Worm (Caenorhabditis elegans) whole organism, young adult: ENCODE measurements around the gene daao-1.
A peak's percentile ranks its signal among the peaks of the same experiment; 100 is the strongest.

Experiments used
- ceh-91 ChIP-seq: fragments of 200-800 bp; sonication (Bioruptor generic); IDR thresholded peaks from 2 replicates; pipeline ENCODE4 v1.3.6; 2022; ENCODE audit warnings: missing genetic modification reagents, missing genetic modification characterization, missing compliant biosample characterization
- mes-4 ChIP-seq: sonication (generic microtip); optimal IDR thresholded peaks from 2 replicates; lab custom pipeline; 2016; ENCODE audit warnings: missing genotype, missing genetic modification characterization, missing compliant biosample characterization
- pha-4 ChIP-seq: fragments of 150-350 bp; sonication (generic microtip); optimal IDR thresholded peaks from 2 replicates; lab custom pipeline; 2014; ENCODE audit warnings: missing biosample characterization, missing genetic modification reagents, missing genetic modification characterization
- unc-62 ChIP-seq: fragments of 150-350 bp; optimal IDR thresholded peaks from 2 replicates; lab custom pipeline; 2014; ENCODE audit warnings: missing biosample characterization, missing genetic modification reagents, missing genetic modification characterization

DNA sequence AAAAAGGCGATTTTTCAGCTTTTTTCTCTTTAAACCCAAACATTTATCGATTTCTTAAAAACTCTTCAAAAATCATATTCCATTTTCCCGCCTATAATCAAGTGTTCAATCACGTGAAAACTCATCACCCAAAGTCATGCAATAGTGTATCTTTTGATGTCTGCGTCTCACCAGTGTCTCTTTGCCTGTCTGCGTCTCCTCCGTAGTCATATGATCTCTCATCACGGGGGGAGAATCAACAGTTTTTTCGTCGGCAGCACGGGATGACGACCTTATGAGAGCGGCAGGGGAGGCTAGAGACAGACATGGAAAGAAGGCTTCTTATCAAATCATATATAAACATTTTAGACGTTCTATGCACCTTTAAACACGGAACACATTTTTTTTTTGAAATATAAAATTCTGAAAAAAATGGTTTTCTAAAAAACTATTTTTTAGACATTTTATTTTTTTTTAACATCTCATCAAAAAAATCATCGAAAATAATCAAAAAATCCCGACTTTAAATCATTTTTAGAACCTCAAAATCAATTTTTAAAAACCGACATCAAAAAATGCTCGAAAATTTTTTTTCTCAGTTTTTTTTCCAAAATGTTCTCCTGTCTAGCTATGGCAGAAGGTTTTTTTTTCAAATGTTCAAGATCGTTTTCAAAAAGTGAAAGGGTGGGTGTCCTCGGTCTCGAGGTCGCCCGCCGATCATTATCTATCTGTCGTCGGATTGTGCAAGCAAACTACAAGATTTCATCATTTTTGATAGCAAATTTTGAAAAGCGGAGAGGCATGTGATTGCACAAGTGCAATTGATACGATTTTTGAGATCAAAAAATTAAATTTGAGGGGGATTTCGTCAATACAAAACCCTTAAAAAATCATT lies 11.8 kb upstream of the daao-1 start:
- TF ChIP-seq pha-4 (tag; lab: Kevin White, UChicago): peak; percentile 93
- no peak for TF ChIP-seq mes-4
- peak; percentile 51 for TF ChIP-seq ceh-91
- peak; percentile 62 for TF ChIP-seq unc-62 (GFP tag; lab: Kevin White, UChicago)
